Fruit fly (Drosophila melanogaster) whole organism, embryonic: ENCODE data around the gene CG10208.

ENCODE experiments used
- CG10321 ChIP-seq: fragments of 200-800 bp; sonication (Bioruptor generic); IDR thresholded peaks from 2 replicates; pipeline ENCODE4 v1.3.6; 2022; ENCODE audit warnings: missing biosample characterization, missing genetic modification characterization
- CG10654 ChIP-seq: fragments of 200-800 bp; sonication (Bioruptor generic); optimal IDR thresholded peaks from 2 replicates; lab custom pipeline; 2016; ENCODE audit warnings: missing biosample characterization, missing genetic modification characterization
- CG11456 ChIP-seq: fragments of 200-800 bp; sonication (Bioruptor generic); IDR thresholded peaks from 3 replicates; pipeline ENCODE4 v1.3.6; 2022; ENCODE audit warnings: missing biosample characterization, missing genetic modification characterization
- CG12236 ChIP-seq: fragments of 200-800 bp; sonication (Bioruptor generic); optimal IDR thresholded peaks from 2 replicates; lab custom pipeline; 2016; ENCODE audit warnings: missing biosample characterization, missing genetic modification characterization
- CG13287 ChIP-seq: fragments of 200-800 bp; sonication (Bioruptor generic); IDR thresholded peaks from 2 replicates; pipeline ENCODE4 v1.3.6; 2022; ENCODE audit warnings: missing biosample characterization, missing genetic modification characterization; ENCODE audit not compliant: partially characterized antibody
- CG17361 ChIP-seq: fragments of 200-800 bp; sonication (Bioruptor generic); IDR thresholded peaks from 3 replicates; pipeline ENCODE4 v1.3.6; 2022; ENCODE audit warnings: missing biosample characterization, missing genetic modification characterization
- CG17829 ChIP-seq: fragments of 200-800 bp; optimal IDR thresholded peaks from 2 replicates; lab custom pipeline; 2019; ENCODE audit warnings: missing biosample characterization, mild to moderate bottlenecking, missing genetic modification characterization, moderate library complexity
- CG18599 ChIP-seq: fragments of 200-800 bp; sonication (Bioruptor generic); optimal IDR thresholded peaks from 3 replicates; lab custom pipeline; 2017; ENCODE audit warnings: missing biosample characterization, missing genetic modification characterization, mild to moderate bottlenecking, moderate library complexity, missing genetic modification reagents
- CG2199 ChIP-seq: fragments of 200-800 bp; sonication (Bioruptor generic); IDR thresholded peaks from 3 replicates; pipeline ENCODE4 v1.3.6; 2022; ENCODE audit warnings: missing biosample characterization, missing genetic modification characterization
- CG2875 ChIP-seq: fragments of 200-800 bp; sonication (Bioruptor generic); optimal IDR thresholded peaks from 2 replicates; lab custom pipeline; 2017; ENCODE audit warnings: missing biosample characterization, mild to moderate bottlenecking, missing genetic modification characterization, missing genetic modification reagents
- CG30431 ChIP-seq: fragments of 200-800 bp; sonication (Bioruptor generic); optimal IDR thresholded peaks from 2 replicates; lab custom pipeline; 2017; ENCODE audit warnings: missing biosample characterization, missing genetic modification characterization
- CG34376 ChIP-seq: fragments of 200-800 bp; sonication (Bioruptor generic); optimal IDR thresholded peaks from 2 replicates; lab custom pipeline; 2018; ENCODE audit warnings: missing biosample characterization, mild to moderate bottlenecking, missing genetic modification characterization
- CG4360 ChIP-seq: fragments of 200-800 bp; sonication (Bioruptor generic); IDR thresholded peaks from 2 replicates; pipeline ENCODE4 v1.3.6; 2022; ENCODE audit warnings: missing biosample characterization, missing genetic modification characterization
- CG4820 ChIP-seq: fragments of 200-800 bp; sonication (Bioruptor generic); optimal IDR thresholded peaks from 3 replicates; lab custom pipeline; 2016; ENCODE audit warnings: missing biosample characterization, missing genetic modification characterization
- CG8089 ChIP-seq: fragments of 200-800 bp; sonication (Bioruptor generic); optimal IDR thresholded peaks from 3 replicates; lab custom pipeline; 2016; ENCODE audit warnings: missing biosample characterization, missing genetic modification characterization
- CG8281 ChIP-seq: fragments of 200-800 bp; sonication (Bioruptor generic); optimal IDR thresholded peaks from 2 replicates; lab custom pipeline; 2018; ENCODE audit warnings: missing biosample characterization, mild to moderate bottlenecking, missing genetic modification characterization, moderate library complexity
- CG8388 ChIP-seq: fragments of 200-800 bp; sonication (Bioruptor generic); optimal IDR thresholded peaks from 2 replicates; lab custom pipeline; 2019; ENCODE audit warnings: missing biosample characterization, mild to moderate bottlenecking, missing genetic modification characterization, moderate library complexity
- CTCF ChIP-seq: fragments of 200-800 bp; sonication (Bioruptor generic); optimal IDR thresholded peaks from 2 replicates; lab custom pipeline; 2017; ENCODE audit warnings: missing biosample characterization, mild to moderate bottlenecking, missing genetic modification characterization, moderate library complexity
- D19A ChIP-seq: fragments of 200-800 bp; optimal IDR thresholded peaks from 3 replicates; lab custom pipeline; 2019; ENCODE audit warnings: missing biosample characterization, mild to moderate bottlenecking, missing genetic modification characterization, moderate library complexity
- Dad ChIP-seq: fragments of 200-800 bp; sonication (Bioruptor generic); optimal IDR thresholded peaks from 3 replicates; lab custom pipeline; 2016; ENCODE audit warnings: missing biosample characterization, missing genetic modification characterization
- Dip2 ChIP-seq: fragments of 200-800 bp; sonication (Bioruptor generic); IDR thresholded peaks from 2 replicates; pipeline ENCODE4 v1.3.6; 2022; ENCODE audit warnings: missing biosample characterization, missing genetic modification characterization
- Doc3 ChIP-seq: fragments of 200-800 bp; sonication (Bioruptor generic); IDR thresholded peaks from 3 replicates; pipeline ENCODE4 v1.3.6; 2022; ENCODE audit warnings: missing biosample characterization, missing genetic modification characterization; ENCODE audit not compliant: partially characterized antibody
- Gug ChIP-seq: fragments of 200-800 bp; sonication (Bioruptor generic); IDR thresholded peaks from 4 replicates; pipeline ENCODE4 v1.3.6; 2022; ENCODE audit warnings: missing biosample characterization, missing genetic modification characterization
- Hand ChIP-seq: fragments of 200-800 bp; sonication (Bioruptor generic); optimal IDR thresholded peaks from 2 replicates; lab custom pipeline; 2017; ENCODE audit warnings: mild to moderate bottlenecking, missing biosample characterization, missing genetic modification reagents, missing genetic modification characterization
- Jarid2 ChIP-seq: fragments of 200-800 bp; sonication (Bioruptor generic); optimal IDR thresholded peaks from 3 replicates; lab custom pipeline; 2017; ENCODE audit warnings: mild to moderate bottlenecking, missing biosample characterization, missing genetic modification reagents, missing genetic modification characterization
- Lpt ChIP-seq: fragments of >200 bp; optimal IDR thresholded peaks from 2 replicates; lab custom pipeline; 2018; ENCODE audit warnings: missing biosample characterization, missing genetic modification characterization
- Mrtf ChIP-seq: fragments of 200-800 bp; sonication (Bioruptor generic); IDR thresholded peaks from 3 replicates; pipeline ENCODE4 v1.3.6; 2022; ENCODE audit warnings: missing biosample characterization, missing genetic modification characterization
- Nf-YB ChIP-seq: fragments of 200-800 bp; sonication (Bioruptor generic); optimal IDR thresholded peaks from 3 replicates; lab custom pipeline; 2019; ENCODE audit warnings: missing biosample characterization, mild to moderate bottlenecking, missing genetic modification characterization, moderate library complexity
- NfI ChIP-seq: fragments of 200-800 bp; sonication (Bioruptor generic); optimal IDR thresholded peaks from 3 replicates; lab custom pipeline; 2018; ENCODE audit warnings: missing biosample characterization, mild to moderate bottlenecking, missing genetic modification characterization, moderate library complexity
- Pdp1 ChIP-seq, 2 experiments: fragments of 200-800 bp; sonication (Bioruptor generic); optimal IDR thresholded peaks; 3 replicates each; lab custom pipeline; 2016; ENCODE audit warnings: missing biosample characterization in 2 of 2, missing genetic modification characterization in 2 of 2, mild to moderate bottlenecking in 1 of 2, moderate library complexity in 1 of 2
- Sox102F ChIP-seq: fragments of 200-800 bp; sonication (Bioruptor generic); optimal IDR thresholded peaks from 2 replicates; lab custom pipeline; 2018; ENCODE audit warnings: missing biosample characterization, mild to moderate bottlenecking, missing genetic modification characterization, moderate library complexity
- Stat92E ChIP-seq, 3 experiments: fragments of >200 bp in 2 of 3; fragments of 200-800 bp in 1 of 3; sonication (Bioruptor generic) in 1 of 3; optimal IDR thresholded peaks; 2 replicates each; lab custom pipeline; 2017 to 2019; ENCODE audit warnings: missing biosample characterization in 3 of 3, missing genetic modification characterization in 3 of 3, mild to moderate bottlenecking in 1 of 3, moderate library complexity in 1 of 3
- Vsx1 ChIP-seq: fragments of 200-800 bp; sonication (Bioruptor generic); optimal IDR thresholded peaks from 2 replicates; lab custom pipeline; 2017; ENCODE audit warnings: missing biosample characterization, mild to moderate bottlenecking, missing genetic modification characterization, missing genetic modification reagents
- ato ChIP-seq: fragments of 200-800 bp; sonication (Bioruptor generic); IDR thresholded peaks from 2 replicates; pipeline ENCODE4 v1.3.6; 2022; ENCODE audit warnings: missing biosample characterization, missing genetic modification characterization; ENCODE audit not compliant: partially characterized antibody
- da ChIP-seq: fragments of 200-800 bp; sonication (Bioruptor generic); optimal IDR thresholded peaks from 2 replicates; lab custom pipeline; 2016; ENCODE audit warnings: missing biosample characterization, missing genetic modification characterization
- eyg ChIP-seq: fragments of 200-800 bp; sonication (Bioruptor generic); optimal IDR thresholded peaks from 3 replicates; lab custom pipeline; 2016; ENCODE audit warnings: missing biosample characterization, missing genetic modification characterization
- fd96Cb ChIP-seq: fragments of 200-800 bp; sonication (Bioruptor generic); optimal IDR thresholded peaks from 2 replicates; lab custom pipeline; 2018; ENCODE audit warnings: missing biosample characterization, mild to moderate bottlenecking, missing genetic modification characterization, moderate library complexity
- gcm ChIP-seq: fragments of 200-800 bp; sonication (Bioruptor generic); optimal IDR thresholded peaks from 2 replicates; lab custom pipeline; 2019; ENCODE audit warnings: missing biosample characterization, mild to moderate bottlenecking, missing genetic modification characterization, moderate library complexity
- gsb ChIP-seq: fragments of 200-800 bp; sonication (Bioruptor generic); IDR thresholded peaks from 2 replicates; pipeline ENCODE4 v1.3.6; 2022; ENCODE audit warnings: missing biosample characterization, missing genetic modification characterization
- ham ChIP-seq: fragments of 200-800 bp; sonication (Bioruptor generic); IDR thresholded peaks from 2 replicates; pipeline ENCODE4 v1.3.6; 2022; ENCODE audit warnings: missing biosample characterization, missing genetic modification characterization
- hth ChIP-seq: fragments of >200 bp; optimal IDR thresholded peaks from 2 replicates; lab custom pipeline; 2017; ENCODE audit warnings: inconsistent platforms
- lilli ChIP-seq: fragments of 200-800 bp; sonication (Bioruptor generic); optimal IDR thresholded peaks from 3 replicates; lab custom pipeline; 2016; ENCODE audit warnings: missing biosample characterization, missing genetic modification characterization
- oc ChIP-seq: fragments of 200-800 bp; sonication (Bioruptor generic); optimal IDR thresholded peaks from 2 replicates; lab custom pipeline; 2018; ENCODE audit warnings: missing biosample characterization, mild to moderate bottlenecking, missing genetic modification characterization, moderate library complexity
- pita ChIP-seq: fragments of 200-800 bp; sonication (Bioruptor generic); optimal IDR thresholded peaks from 2 replicates; lab custom pipeline; 2017; ENCODE audit warnings: missing biosample characterization, mild to moderate bottlenecking, missing genetic modification characterization
- scrt ChIP-seq: fragments of 200-800 bp; sonication (Bioruptor generic); optimal IDR thresholded peaks from 2 replicates; lab custom pipeline; 2018; ENCODE audit warnings: missing biosample characterization, mild to moderate bottlenecking, missing genetic modification characterization, moderate library complexity
- slbo ChIP-seq: fragments of 200-800 bp; sonication (Bioruptor generic); IDR thresholded peaks from 2 replicates; pipeline ENCODE4 v1.3.6; 2022; ENCODE audit warnings: missing biosample characterization, missing genetic modification characterization
- tap ChIP-seq: fragments of 200-800 bp; optimal IDR thresholded peaks from 3 replicates; lab custom pipeline; 2019; ENCODE audit warnings: missing biosample characterization, mild to moderate bottlenecking, missing genetic modification characterization, moderate library complexity
- ttk ChIP-seq: fragments of 200-800 bp; sonication (Bioruptor generic); IDR thresholded peaks from 2 replicates; pipeline ENCODE4 v2.1.2; 2022; ENCODE audit warnings: missing biosample characterization, missing genetic modification characterization
- yki ChIP-seq: fragments of >200 bp; optimal IDR thresholded peaks from 3 replicates; lab custom pipeline; 2018
- zen ChIP-seq: fragments of 200-800 bp; sonication (Bioruptor generic); optimal IDR thresholded peaks from 3 replicates; lab custom pipeline; 2018; ENCODE audit warnings: missing biosample characterization, mild to moderate bottlenecking, missing genetic modification characterization, moderate library complexity

Gene CG10208

dm6 chr3R:23757912-23758607 lies 15.9 kb downstream of the CG10208 start, which contains the start of the genes PTPMT1 and Hrd3 (continued):
- peak; percentile 95 for TF ChIP-seq Vsx1
- TF ChIP-seq CG8089 (GFP tag; lab: Kevin White, UChicago) = peak; percentile 94
- TF ChIP-seq Mrtf (GFP tag; lab: Robert Waterston, UW) = peak; percentile 95
- no peak for TF ChIP-seq ato (GFP tag; lab: Robert Waterston, UW)
- TF ChIP-seq CG2875 = peak; percentile 97
- TF ChIP-seq CG17361 = peak; percentile 100
- TF ChIP-seq Doc3 = no peak
- peak; percentile 99 for TF ChIP-seq fd96Cb (tag; lab: Kevin White, UChicago)
- peak; percentile 97 for TF ChIP-seq Dad (GFP tag; lab: Kevin White, UChicago)
- TF ChIP-seq Dip2 = peak; percentile 70
- TF ChIP-seq scrt (GFP tag; lab: Kevin White, UChicago) = peak; percentile 92
- peak; percentile 24; the same call in 1 of the 2 replicates for TF ChIP-seq CG13287 (GFP tag; lab: Robert Waterston, UW)
- peak; percentile 98 for TF ChIP-seq Sox102F (GFP tag; lab: Kevin White, UChicago)
- TF ChIP-seq Lpt (GFP tag; lab: Kevin White, UChicago) = no peak
- peak; percentile 76 for TF ChIP-seq CTCF (GFP tag; lab: Kevin White, UChicago)
- peak; percentile 94 for TF ChIP-seq CG12236 (GFP tag; lab: Kevin White, UChicago)
- TF ChIP-seq oc (tag; lab: Kevin White, UChicago) = peak; percentile 93
- TF ChIP-seq Jarid2 (GFP tag; lab: Kevin White, UChicago) = peak; percentile 92
- peak; percentile 94 for TF ChIP-seq eyg (GFP tag; lab: Kevin White, UChicago)
- peak; percentile 96 for TF ChIP-seq Hand (GFP tag; lab: Kevin White, UChicago)
- TF ChIP-seq tap (tag; lab: Kevin White, UChicago) = peak; percentile 96
- peak; percentile 99 for TF ChIP-seq CG18599
- no peak for TF ChIP-seq hth (lab: Kevin White, UChicago)
- peak; percentile 89 for TF ChIP-seq Nf-YB (GFP tag; lab: Kevin White, UChicago)
- TF ChIP-seq Gug (GFP tag; lab: Robert Waterston, UW) = peak; percentile 98
- TF ChIP-seq Pdp1 (GFP tag; optimal IDR thresholded peaks at IDR 0.05; lab: Kevin White, UChicago) = peak; percentile 99
- TF ChIP-seq CG4360 (GFP tag; lab: Robert Waterston, UW) = peak; percentile 65
- TF ChIP-seq lilli (GFP tag; lab: Kevin White, UChicago) = peak; percentile 99
- peak; percentile 97 for TF ChIP-seq CG8388 (GFP tag; lab: Kevin White, UChicago)
- peak; percentile 94 for TF ChIP-seq ttk (GFP tag; lab: Robert Waterston, UW)
- peak; percentile 93 for TF ChIP-seq CG8281 (tag; lab: Kevin White, UChicago)
- no peak for TF ChIP-seq pita (GFP tag; lab: Kevin White, UChicago)
- TF ChIP-seq gsb (GFP tag; lab: Robert Waterston, UW) = peak; percentile 94
- TF ChIP-seq yki (lab: Kevin White, UChicago) = no peak
- TF ChIP-seq CG4820 = peak; percentile 98
- TF ChIP-seq Stat92E (GFP tag; optimal IDR thresholded peaks at IDR 0.05; lab: Kevin White, UChicago) = peak in 1 of 3 experiments; percentile 96
- peak; percentile 93 for TF ChIP-seq da
- TF ChIP-seq CG2199 = peak; percentile 78; the same call in 1 of the 3 replicates
- peak; percentile 99 for TF ChIP-seq CG34376 (GFP tag; lab: Kevin White, UChicago)
- peak; percentile 98 for TF ChIP-seq NfI (GFP tag; lab: Kevin White, UChicago)
- TF ChIP-seq zen (tag; lab: Kevin White, UChicago) = peak; percentile 98
- peak; percentile 97 for TF ChIP-seq gcm (GFP tag; lab: Kevin White, UChicago)
- peak; percentile 98 for TF ChIP-seq CG10654
- peak; percentile 98 for TF ChIP-seq slbo (GFP tag; lab: Robert Waterston, UW)
- TF ChIP-seq CG30431 (GFP tag; lab: Kevin White, UChicago) = peak; percentile 98
- TF ChIP-seq ham = peak; percentile 87
- TF ChIP-seq CG17829 (tag; lab: Kevin White, UChicago) = peak; percentile 99
- peak; percentile 95 for TF ChIP-seq CG11456 (GFP tag; lab: Robert Waterston, UW)
- peak; percentile 70 for TF ChIP-seq CG10321
- peak; percentile 96 for TF ChIP-seq D19A (tag; lab: Kevin White, UChicago)
